Fruit fly (Drosophila melanogaster) S2 (cell line): Measurements from ENCODE around the gene pb.

Experiments used
- CG8478 ChIP-seq: fragments of >200 bp; optimal IDR thresholded peaks from 2 replicates; lab custom pipeline; 2018
- CTCF ChIP-seq, 2 experiments: fragments of >200 bp; optimal IDR thresholded peaks; 2 replicates each; lab custom pipeline; 2018

pb gene

DNA sequence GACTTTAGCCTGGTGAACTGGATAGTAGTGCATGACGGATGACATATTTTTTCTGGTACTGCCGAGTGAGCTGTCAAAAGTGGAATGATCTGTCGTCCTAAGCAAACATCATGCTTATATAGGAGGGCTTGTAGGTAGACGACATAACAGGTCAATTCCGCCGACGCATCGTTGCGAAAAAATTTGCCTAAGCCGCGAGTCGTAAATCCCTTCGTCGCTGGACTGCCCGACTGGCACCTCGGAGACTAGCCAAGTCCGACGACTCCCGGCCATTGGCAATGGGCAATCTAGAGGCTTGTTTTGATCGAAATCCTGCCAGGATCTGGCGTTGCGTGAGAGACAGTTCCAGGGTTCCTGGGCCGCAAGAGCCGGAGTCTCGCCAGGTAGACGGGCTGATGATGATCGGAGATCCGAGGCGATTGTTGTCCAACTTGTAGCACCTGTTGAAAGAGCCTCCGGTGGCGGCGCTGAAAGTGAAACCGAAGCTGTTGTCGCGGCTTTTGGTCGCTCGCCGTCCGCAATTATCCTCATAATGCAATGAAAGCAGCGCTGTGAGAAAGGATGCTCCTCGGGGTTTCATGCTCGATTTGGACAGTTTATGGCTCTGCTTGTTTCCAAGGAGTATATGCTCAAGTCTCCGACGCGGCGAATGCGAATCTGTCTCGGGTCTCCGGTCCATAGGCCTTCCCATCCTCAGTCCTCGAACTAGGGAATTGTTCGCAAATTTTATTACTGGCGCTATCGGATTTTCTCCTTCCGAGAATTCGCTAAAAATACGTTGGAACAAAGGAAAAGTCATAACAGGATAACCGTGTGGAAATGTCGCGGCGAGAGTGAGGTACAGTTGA is 12.5 kb upstream of the pb start, which contains the start of gene zen:
Gene zen (minus strand): TSS at position 91 of the 848 bp plus-strand sequence.
- TF ChIP-seq CG8478 (lab: Kevin White, UChicago) (no peak), CTCF (optimal IDR thresholded peaks at IDR 0.05; lab: Kevin White, UChicago) (no peak)

DNA sequence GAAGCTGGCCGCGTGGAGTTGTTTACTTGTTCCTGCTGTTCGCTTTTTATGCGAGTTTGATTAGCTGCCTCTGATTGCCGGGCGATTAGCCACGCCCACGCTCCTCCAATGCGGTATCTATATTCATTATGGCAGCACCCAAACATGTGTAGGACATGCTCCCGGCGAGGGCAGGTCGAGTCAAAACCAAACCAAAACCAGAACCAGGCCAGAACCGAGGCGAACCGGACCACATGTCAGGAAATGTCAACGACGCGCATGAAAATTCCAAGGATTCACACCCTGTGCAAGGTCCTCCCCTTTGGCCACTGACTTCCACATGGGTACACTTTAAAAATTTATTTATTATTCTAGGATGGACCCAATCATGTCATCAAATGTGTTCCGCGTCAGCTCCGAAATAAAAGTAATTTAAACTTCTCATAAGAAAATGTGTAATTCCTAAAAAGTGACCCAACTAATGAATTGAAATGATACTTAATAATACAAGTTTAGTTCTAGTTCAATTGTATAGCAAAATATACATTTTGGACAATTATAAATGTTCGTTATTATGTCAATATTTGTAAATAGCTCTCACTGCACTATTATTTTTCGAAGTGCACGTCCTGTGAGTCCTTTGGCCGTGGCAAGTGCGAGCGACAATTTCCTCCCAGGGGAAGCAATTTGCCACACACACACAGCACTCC is 9.7 kb upstream of the pb start:
- TF ChIP-seq CTCF (optimal IDR thresholded peaks at IDR 0.05; lab: Kevin White, UChicago) (no peak), CG8478 (lab: Kevin White, UChicago) (no peak)

DNA sequence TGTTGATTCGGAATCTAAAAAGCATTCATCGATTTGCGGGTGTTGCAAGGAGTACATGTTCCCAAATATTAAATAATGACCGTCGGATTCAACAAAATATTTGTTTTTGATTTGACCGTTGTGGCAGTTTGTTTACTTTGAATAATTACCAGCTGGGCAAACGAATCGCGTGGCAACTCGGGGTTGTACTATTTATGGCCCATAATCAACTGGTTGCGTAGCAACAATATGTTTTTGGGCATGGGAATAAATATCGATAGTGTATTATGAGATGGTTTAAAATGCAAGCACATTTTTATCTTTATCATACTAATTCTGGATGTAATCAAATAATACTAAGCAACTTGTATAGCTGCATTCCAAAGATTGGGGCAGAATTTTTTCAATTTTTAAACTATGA is 6.0 kb upstream of the pb start, which contains the start of gene CG34297:
Gene CG34297 (minus strand): TSS at position 101 of the 400 bp plus-strand sequence.
- TF ChIP-seq CTCF (optimal IDR thresholded peaks at IDR 0.05; lab: Kevin White, UChicago) (no peak), CG8478 (lab: Kevin White, UChicago) (no peak)

DNA sequence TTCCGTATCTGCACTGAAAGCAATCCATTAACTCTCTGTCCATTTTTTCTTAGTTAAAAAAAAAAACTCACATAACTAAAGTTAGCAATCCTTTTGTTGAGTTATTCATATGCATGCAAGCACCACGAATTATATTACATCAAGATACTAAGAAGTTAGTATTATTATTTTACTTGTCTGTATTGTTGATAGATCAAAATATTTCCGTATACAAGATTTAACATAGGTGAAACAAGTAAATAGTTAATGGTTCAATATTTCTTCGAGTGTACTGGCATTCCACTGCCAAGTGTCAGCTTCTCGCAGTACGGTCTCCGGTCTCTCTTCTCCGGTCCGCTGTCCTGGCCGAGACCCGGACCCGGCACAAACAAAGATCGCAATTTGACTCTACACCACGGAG is 4.3 kb upstream of the pb start:
- TF ChIP-seq CTCF (optimal IDR thresholded peaks at IDR 0.05; lab: Kevin White, UChicago): no peak
- TF ChIP-seq CG8478 (lab: Kevin White, UChicago): no peak

DNA sequence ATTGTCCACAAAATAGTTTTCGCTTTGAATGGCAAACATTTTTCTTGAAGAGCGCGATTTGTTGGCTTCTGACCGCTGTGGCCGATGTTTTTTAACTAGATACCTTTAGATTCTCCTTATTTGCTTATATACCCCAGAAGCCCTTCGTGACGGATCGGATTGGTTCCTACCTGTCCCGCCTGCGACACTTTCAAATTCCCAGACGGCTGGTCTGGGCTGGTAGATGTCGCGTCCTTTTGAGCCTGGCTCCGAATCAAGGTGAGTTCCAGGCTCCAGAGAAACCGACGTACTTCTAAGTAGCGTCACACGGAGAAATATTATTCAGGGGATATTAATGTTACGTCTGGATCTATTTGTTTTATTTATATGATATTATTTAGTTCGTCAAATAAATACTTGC is 2.2 kb upstream of the pb start, which contains the start of gene zen2:
Gene zen2 (minus strand): TSS at position 101 of the 400 bp plus-strand sequence.
- no peak for TF ChIP-seq CTCF (optimal IDR thresholded peaks at IDR 0.05; lab: Kevin White, UChicago)
- TF ChIP-seq CG8478 (lab: Kevin White, UChicago): no peak

DNA sequence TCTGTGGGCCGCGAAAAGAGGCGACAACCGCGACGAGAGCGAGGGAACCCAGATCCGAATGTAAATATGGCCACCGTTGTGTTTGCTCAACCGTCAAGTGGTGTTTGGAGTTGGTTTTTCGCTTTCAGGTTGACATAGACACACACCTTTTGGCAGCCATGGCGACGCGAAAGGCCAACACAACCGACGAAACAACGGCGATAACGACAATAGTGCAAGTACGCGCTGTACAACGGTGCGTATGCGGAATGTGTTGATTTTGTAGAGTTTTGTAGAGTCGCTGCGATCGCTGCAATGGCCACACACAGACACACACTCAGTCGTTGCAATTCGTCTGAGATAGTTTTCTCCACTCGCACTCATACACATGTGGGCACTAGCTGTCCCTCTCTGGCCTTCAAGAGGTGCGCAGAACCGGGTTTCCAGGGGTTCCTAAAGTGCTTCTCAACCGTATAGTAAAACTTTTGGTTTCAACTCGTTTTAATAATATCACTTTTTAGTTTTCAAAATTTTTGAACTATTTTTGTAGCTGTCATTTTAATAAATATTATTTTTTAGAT is 383 bp downstream of the pb start:
- TF ChIP-seq CTCF (optimal IDR thresholded peaks at IDR 0.05; lab: Kevin White, UChicago) (no peak), CG8478 (lab: Kevin White, UChicago) (no peak)

DNA sequence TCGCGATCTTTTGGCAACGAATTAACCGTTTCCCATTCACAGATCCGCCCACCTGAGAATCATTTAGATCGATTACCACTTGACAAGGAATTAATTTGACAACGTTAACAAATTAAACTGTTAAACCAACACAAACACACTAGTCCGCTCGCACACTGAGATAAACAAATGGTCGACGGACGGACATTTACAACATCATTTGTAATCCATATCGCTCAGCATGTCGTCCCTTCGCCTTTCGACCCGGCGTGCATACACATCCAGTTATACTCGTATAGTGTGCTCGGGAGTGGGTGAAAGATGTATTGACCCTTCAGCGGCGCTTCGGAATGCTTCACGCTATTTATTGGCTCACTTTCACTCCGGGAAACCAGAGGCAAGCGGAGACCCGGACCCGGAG is 6.1 kb downstream of the pb start:
- TF ChIP-seq CTCF (optimal IDR thresholded peaks at IDR 0.05; lab: Kevin White, UChicago) (no peak), CG8478 (lab: Kevin White, UChicago) (no peak)

DNA sequence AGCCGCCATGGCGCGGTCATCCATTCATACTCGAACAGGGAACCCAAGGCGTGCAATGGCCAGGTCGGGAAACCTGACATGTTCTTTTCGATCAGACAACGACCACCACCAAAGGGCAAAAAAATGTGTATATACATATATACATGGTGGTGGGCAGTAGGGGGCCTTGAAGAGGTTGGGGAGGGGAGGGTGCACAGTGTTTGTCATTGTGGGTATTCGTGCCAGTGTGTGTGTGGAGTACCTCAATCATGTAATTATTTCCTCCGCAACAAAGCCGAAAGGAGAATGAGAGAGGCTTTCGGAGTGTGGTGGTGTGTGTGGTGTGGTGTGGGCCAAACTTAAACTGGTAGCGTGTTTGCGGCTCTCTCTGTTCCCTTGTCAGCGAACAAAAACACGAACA is 15.7 kb downstream of the pb start:
- TF ChIP-seq CTCF (optimal IDR thresholded peaks at IDR 0.05; lab: Kevin White, UChicago): no peak
- no peak for TF ChIP-seq CG8478 (lab: Kevin White, UChicago)

DNA sequence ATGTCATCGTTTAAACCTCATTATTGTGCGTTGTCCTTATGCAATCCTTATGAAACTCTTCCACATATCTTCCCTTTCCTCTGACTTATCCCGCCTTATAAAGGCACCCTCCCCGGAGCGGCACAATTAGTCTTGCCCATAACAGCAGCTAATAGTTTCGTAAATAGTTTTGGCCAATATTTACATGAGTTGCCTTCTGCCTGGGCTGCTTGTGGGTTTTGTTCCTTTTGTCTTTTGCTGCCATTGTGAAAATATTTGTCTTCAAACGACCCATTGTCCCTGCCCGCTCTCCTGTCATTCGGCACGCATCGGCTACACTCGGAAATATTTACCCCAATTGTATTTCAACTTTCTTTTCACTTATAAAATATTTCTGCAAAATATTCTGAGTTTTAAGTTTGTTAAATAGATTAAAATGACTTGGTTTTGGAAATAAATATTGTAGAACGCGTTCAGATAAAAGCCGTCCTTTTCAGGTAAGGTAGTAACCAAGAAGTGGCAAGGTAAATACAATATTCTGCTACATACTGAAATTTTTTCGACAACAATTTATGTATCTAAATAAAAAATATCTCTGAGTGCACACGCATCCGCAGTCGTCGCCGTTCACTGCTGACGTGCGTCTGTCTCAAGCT is 18.2 kb downstream of the pb start:
- no peak for TF ChIP-seq CTCF (optimal IDR thresholded peaks at IDR 0.05; lab: Kevin White, UChicago)
- TF ChIP-seq CG8478 (lab: Kevin White, UChicago): no peak

DNA sequence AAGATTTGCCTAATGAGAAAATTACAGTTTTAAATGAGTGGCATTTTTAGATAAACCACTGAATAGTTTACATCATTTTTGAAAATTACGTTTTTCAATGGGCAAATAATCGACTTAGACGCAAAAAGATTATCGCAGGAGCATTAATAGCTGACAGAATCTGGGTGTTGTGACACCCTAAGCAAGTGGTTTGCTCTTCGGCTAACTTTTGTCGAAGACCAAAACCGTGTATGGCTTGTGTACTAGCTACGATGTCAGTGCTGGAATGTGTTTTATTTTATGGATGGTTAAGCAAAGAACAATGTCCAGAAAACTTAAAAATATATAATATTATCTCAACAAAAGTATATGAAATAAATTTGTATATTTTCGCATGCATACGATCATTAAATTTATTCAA is 33.0 kb downstream of the pb start:
- TF ChIP-seq CG8478 (lab: Kevin White, UChicago) (no peak), CTCF (optimal IDR thresholded peaks at IDR 0.05; lab: Kevin White, UChicago) (peak; percentile 63 to 83)

DNA sequence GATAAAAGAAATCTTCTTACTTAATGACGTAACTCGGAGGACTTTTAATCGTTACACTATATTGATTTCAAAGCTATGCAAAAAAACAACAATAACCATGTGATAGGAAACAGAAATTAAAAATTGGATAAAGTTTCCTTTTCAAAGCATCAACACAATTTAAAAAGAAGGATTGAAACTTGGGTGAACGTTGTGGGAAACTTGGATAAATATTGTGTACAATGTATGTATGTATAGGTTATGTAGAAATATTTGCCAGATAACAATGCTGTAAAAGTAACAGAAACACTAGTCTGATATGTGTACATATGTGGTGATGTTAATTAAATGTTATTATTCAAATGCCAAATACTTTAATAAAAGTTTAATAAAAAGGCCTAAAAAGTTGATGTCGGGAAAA is 35.5 kb downstream of the pb start:
- TF ChIP-seq CG8478 (lab: Kevin White, UChicago): no peak
- peak; percentile 49 to 69 for TF ChIP-seq CTCF (optimal IDR thresholded peaks at IDR 0.05; lab: Kevin White, UChicago)

DNA sequence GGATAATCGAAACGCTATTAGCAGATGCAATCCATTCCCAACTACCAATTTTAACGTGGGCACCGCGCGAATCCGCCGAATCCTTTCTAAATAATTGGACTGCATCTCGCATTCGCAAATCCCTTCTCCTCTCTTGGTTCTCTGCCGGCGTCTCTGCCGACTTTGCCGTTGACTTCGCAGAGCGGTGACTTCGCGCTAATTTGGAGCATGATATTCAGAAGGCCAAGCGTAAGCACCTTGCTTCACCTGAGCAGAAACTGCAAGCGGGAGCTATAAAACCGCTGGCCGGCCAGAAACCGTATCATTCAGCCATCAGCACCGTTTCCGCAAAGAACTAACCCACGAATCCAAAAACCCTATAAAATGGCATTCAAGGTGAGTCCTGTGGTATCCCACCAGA is 38.1 kb downstream of the pb start, which contains the start of gene Ccp84Aa:
Gene Ccp84Aa (plus strand): TSS at position 301 of the 400 bp plus-strand sequence.
- TF ChIP-seq CTCF (optimal IDR thresholded peaks at IDR 0.05; lab: Kevin White, UChicago) (no peak), CG8478 (lab: Kevin White, UChicago) (no peak)

DNA sequence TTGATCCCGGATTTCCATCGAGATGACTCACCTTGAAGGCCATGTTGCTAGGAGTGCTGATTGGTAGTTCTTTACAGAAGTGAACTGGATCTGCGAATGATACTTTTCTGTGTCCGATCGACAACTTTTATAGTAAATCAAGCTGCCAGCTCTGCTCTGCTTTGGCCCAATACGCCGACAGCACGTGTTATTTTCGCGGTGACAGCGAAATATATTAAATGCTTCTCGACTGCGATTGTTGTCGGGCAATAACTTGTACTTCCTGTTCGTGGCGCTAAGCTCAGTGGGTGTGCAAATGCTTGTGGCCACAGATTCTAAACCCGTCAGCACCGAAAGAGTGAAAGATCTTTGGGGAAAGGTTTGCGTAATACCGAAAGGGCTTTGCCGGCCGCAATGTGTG is 39.1 kb downstream of the pb start, which contains the start of gene Ccp84Ab:
Gene Ccp84Ab (minus strand): TSS at position 101 of the 400 bp plus-strand sequence.
- no peak for TF ChIP-seq CTCF (optimal IDR thresholded peaks at IDR 0.05; lab: Kevin White, UChicago)
- TF ChIP-seq CG8478 (lab: Kevin White, UChicago): no peak

DNA sequence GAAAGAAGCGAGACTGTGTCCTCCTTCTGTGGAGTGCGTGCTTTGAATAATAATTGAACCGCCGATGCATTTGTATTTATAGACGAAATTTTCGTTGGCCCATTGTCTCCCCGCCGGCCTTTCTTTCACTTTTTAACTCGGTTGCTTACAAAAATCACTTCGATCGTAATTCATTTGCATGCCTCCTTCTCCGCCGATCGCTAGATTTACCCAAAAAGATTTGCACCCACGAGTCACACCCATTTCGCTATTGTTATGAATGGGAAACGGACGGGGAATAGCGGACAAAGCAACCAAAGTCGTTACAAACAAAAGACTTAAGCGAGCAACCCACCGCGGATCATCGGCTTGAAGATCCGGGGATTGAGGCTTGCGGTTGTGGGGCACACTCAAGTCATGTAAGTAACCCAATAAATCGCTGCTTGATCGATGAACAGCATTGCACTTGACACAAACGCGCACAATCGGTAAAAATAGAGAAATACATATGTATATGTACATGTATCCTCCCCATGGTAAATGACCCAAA is 45.6 kb downstream of the pb start, which contains the start of gene Ccp84Ac:
Gene Ccp84Ac (minus strand): TSS at position 51 of the 529 bp plus-strand sequence.
- TF ChIP-seq CTCF (optimal IDR thresholded peaks at IDR 0.05; lab: Kevin White, UChicago) (no peak), CG8478 (lab: Kevin White, UChicago) (no peak)
